Worm (Caenorhabditis elegans) whole organism, dauer: Measurements from ENCODE around the gene R12B2.6.

Experiments
- unc-62 ChIP-seq: sonication (generic microtip); optimal IDR thresholded peaks from 2 replicates; lab custom pipeline; 2017; ENCODE audit warnings: missing biosample characterization, missing genetic modification reagents, missing genetic modification characterization

The R12B2.6 gene

DNA sequence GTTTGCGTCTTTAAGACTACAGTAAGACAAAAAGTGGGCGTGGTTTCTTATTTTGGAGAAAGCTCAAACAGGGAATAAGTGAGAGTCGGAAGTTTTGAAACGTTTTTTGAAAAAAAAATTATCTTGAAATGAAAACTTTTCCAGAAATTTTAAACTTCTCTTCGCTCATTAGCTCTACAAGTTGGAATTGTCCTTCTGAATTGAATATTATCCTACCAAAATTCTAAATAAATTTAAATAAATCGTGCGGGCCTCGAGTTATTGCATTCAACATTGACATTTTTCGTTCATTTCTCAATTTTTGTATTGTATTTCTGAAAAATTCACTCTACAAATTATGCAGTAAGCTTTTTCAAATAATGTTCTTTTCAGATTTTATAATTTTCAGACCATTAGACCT, 28.7 kb downstream of the R12B2.6 start, which contains the start of gene R12B2.3:
R12B2.3 (plus strand) TSS at position 301 of the 400 bp plus-strand sequence.
- TF ChIP-seq unc-62 (GFP tag; lab: Kevin White, UChicago): no peak

ce11 chrIII:5802971-5803370, 31.0 kb downstream of the R12B2.6 start, which contains the start of the genes polq-1 and him-10:
Gene polq-1, minus strand, starts transcription at chrIII:5803160.
Gene him-10, plus strand, starts transcription at chrIII:5803260.
- TF ChIP-seq unc-62 (GFP tag; lab: Kevin White, UChicago): no peak

DNA sequence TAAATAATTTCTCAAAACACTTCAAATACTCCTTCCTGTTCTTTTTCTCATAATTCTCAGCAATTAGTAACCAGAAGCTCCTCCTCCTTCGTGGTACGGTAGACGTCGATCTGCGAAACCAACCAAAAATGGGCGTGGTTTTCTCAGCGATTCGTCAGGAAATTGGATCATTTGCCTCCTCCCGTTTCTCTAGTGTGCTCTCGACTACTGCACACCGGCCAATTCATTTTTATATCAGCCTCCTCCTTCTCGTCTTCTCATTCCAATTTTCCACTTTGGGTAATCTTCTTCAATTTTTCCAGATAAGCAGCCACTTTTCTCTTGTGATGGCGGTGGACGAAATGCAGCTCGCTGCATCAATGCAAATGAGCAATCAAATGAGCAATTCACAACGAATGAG, 35.2 kb downstream of the R12B2.6 start, which contains the start of gene ceh-10:
ceh-10 (plus strand) TSS at position 301 of the 400 bp plus-strand sequence.
- no peak for TF ChIP-seq unc-62 (GFP tag; lab: Kevin White, UChicago)

ce11 chrIII:5794982-5795381, 39.0 kb downstream of the R12B2.6 start:
- TF ChIP-seq unc-62 (GFP tag; lab: Kevin White, UChicago): no peak

DNA sequence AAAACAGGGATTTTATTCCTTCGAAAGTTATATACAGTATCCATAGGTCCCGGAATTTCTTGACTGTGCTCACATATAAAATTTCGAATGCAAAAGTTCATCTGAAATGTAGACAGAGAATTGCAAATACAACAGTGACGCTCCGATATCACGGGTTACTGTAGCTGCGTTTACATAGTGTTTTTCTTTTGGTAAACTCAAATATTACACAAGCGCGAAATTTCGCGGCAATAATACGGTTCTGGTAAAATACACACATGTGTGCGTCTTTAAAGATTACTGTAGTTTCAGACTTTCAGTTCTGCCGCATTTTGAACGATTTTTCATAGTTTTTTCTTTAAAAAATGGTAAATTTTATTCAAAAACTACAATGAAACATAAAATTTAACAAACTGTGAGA, 43.4 kb downstream of the R12B2.6 start, which contains the start of gene rev-3:
rev-3 (minus strand) TSS at position 101 of the 400 bp plus-strand sequence.
- no peak for TF ChIP-seq unc-62 (GFP tag; lab: Kevin White, UChicago)

DNA sequence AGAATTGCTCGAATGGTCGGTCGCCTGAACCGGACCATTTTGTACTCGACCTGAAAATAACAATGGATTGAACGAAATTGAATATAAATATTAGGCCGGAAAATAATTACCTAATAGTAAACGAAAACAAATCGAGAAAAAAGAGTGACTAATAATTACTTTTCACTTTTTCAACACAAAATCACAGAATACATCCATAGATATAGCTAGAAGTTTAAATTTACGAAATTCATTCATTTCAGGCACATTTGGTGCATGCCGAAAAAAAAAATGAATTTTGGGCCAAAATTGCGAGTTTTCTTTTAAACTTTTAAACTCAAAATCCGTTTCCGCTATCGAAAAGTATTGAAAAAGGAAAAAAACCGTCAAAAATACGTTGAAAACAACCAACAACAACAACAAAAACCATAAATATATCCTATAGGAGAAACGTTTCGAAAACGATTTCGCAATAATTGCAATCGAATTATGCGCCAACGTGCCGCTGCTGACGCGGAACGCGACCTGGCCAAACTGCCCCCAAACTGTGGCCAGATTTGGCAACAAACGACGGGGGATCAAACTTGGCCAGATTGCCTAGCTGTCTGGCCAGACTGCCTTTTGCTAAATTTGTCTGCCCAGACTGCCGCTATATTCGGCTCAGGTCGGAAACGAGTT, 48.6 kb downstream of the R12B2.6 start, which contains the start of gene Y37B11A.3:
Y37B11A.3 (minus strand) TSS at position 51 of the 657 bp plus-strand sequence.
- TF ChIP-seq unc-62 (GFP tag; lab: Kevin White, UChicago): no peak
